Fruit fly (Drosophila melanogaster): ENCODE measurements around the gene MFS3.
A peak's percentile ranks its signal among the peaks of the same experiment; 100 is the strongest.

The MFS3 gene

dm6 chr2L:1144371-1145360 lies 1.7 kb downstream of the MFS3 start (continued):
- TF ChIP-seq CG14965 (GFP tag; optimal IDR thresholded peaks at IDR 0.05; ENCODE audit: borderline replicate concordance) (no peak), CG1647 (GFP tag; optimal IDR thresholded peaks at IDR 0.05) (no peak), dysf (GFP tag; IDR thresholded peaks at IDR 0.05) (0 out of 3 replicates have a peak, but pooled peaks have one; percentile 40), danr (GFP tag; IDR thresholded peaks at IDR 0.05) (no peak), CkIIα-i1 (GFP tag; IDR thresholded peaks at IDR 0.05) (no peak), hb (GFP tag; IDR thresholded peaks at IDR 0.05; ENCODE audit: partially characterized antibody) (no peak), B-H2 (GFP tag; optimal IDR thresholded peaks at IDR 0.05) (no peak), B-H1 (GFP tag; IDR thresholded peaks at IDR 0.05) (no peak), repo (GFP tag; optimal IDR thresholded peaks at IDR 0.05) (no peak), Hey (tag; optimal IDR thresholded peaks at IDR 0.05) (no peak), crol (GFP tag; IDR thresholded peaks at IDR 0.05) (no peak), CG6683 (GFP tag; optimal IDR thresholded peaks at IDR 0.05) (no peak), CG4854 (GFP tag; optimal IDR thresholded peaks at IDR 0.05) (peak; percentile 24), Dek (tag; optimal IDR thresholded peaks at IDR 0.05) (peak; percentile 53), CG5245 (GFP tag; optimal IDR thresholded peaks at IDR 0.05) (no peak), en (GFP tag; optimal IDR thresholded peaks at IDR 0.05) (no peak), ATbp (GFP tag; optimal IDR thresholded peaks at IDR 0.05) (peak; percentile 49), NK7.1 (GFP tag; optimal IDR thresholded peaks at IDR 0.05) (peak; percentile 17), Fer3 (tag; optimal IDR thresholded peaks at IDR 0.05) (peak; percentile 58), E2f1 (GFP tag; IDR thresholded peaks at IDR 0.05) (no peak; the same call in 1 of the 2 replicates), chm (GFP tag; IDR thresholded peaks at IDR 0.05) (no peak), Lhr (GFP tag; optimal IDR thresholded peaks at IDR 0.05) (no peak), CG18262 (tag; optimal IDR thresholded peaks at IDR 0.05) (peak; percentile 70), CG7963 (GFP tag; IDR thresholded peaks at IDR 0.05; ENCODE audit: partially characterized antibody) (no peak), dmrt99B (tag; optimal IDR thresholded peaks at IDR 0.05) (peak; percentile 73), Blimp-1 (GFP tag; optimal IDR thresholded peaks at IDR 0.05) (peak; percentile 72), CG7786 (GFP tag; optimal IDR thresholded peaks at IDR 0.05) (peak; percentile 30), CG6854 (GFP tag; optimal IDR thresholded peaks at IDR 0.05) (no peak), corto (GFP tag; optimal IDR thresholded peaks at IDR 0.05) (peak; percentile 81), run (tag; optimal IDR thresholded peaks at IDR 0.05) (no peak), Poxn (GFP tag; IDR thresholded peaks at IDR 0.05) (no peak), cato (GFP tag; optimal IDR thresholded peaks at IDR 0.05; ENCODE audit: borderline replicate concordance) (no peak), CG11560 (tag; IDR thresholded peaks at IDR 0.05) (no peak), CG14441 (GFP tag; IDR thresholded peaks at IDR 0.05) (no peak), grau (tag; optimal IDR thresholded peaks at IDR 0.05) (peak; percentile 71), trh (GFP tag; optimal IDR thresholded peaks at IDR 0.05) (no peak), CG4328 (GFP tag; optimal IDR thresholded peaks at IDR 0.05) (no peak), HLH3B (GFP tag; IDR thresholded peaks at IDR 0.05) (peak; percentile 43), caup (GFP tag; optimal IDR thresholded peaks at IDR 0.05; ENCODE audit: severe bottlenecking) (peak; percentile 23), Elba2 (GFP tag; optimal IDR thresholded peaks at IDR 0.05) (no peak), ranshi (GFP tag; IDR thresholded peaks at IDR 0.05) (peak; percentile 45; the same call in 1 of the 2 replicates), CG18476 (GFP tag; optimal IDR thresholded peaks at IDR 0.05) (no peak), gsb-n (tag; optimal IDR thresholded peaks at IDR 0.05) (peak; percentile 18), tll (GFP tag; optimal IDR thresholded peaks at IDR 0.05) (no peak), CG10147 (GFP tag; optimal IDR thresholded peaks at IDR 0.05) (peak; percentile 57), H15 (GFP tag; IDR thresholded peaks at IDR 0.05) (no peak), Hmr (GFP tag; optimal IDR thresholded peaks at IDR 0.05) (peak; percentile 53), CG11695 (GFP tag; IDR thresholded peaks at IDR 0.05) (peak; percentile 30; the same call in 1 of the 3 replicates)
